Worm (Caenorhabditis elegans): ENCODE results near the gene C04C3.4.
A peak's percentile ranks its signal among the peaks of the same experiment; 100 is the strongest.
"Not testable (repeated sequence)": the region's sequence is repeated elsewhere in the genome, so short reads cannot be mapped to it uniquely, and the experiment has no call there.

C04C3.4 gene

ce11 chrIV:3400941-3401340 lies 6.8 kb downstream of the C04C3.4 start:
- TF ChIP-seq aly-2 (tag; optimal IDR thresholded peaks at IDR 0.05) (no peak), nhr-11 (tag; optimal IDR thresholded peaks at IDR 0.05) (no peak), fos-1 (tag; optimal IDR thresholded peaks at IDR 0.05) (peak; percentile 63), gmeb-1 (tag; optimal IDR thresholded peaks at IDR 0.05) (peak; percentile 21)

- TF ChIP-seq skn-1 (tag; optimal IDR thresholded peaks at IDR 0.05) (no peak), nhr-12 (tag; optimal IDR thresholded peaks at IDR 0.05) (no peak), nhr-23 (tag; optimal IDR thresholded peaks at IDR 0.05) (no peak), mab-5 (tag; optimal IDR thresholded peaks at IDR 0.05) (no peak), unc-55 (GFP tag; optimal IDR thresholded peaks at IDR 0.05) (no peak)
These were observed 21.2 kb downstream of the C04C3.4 start, which contains the start of gene lgc-9 for ce11 chrIV:3415383-3415782. Gene lgc-9 (plus strand): TSS chrIV:3415683.

DNA sequence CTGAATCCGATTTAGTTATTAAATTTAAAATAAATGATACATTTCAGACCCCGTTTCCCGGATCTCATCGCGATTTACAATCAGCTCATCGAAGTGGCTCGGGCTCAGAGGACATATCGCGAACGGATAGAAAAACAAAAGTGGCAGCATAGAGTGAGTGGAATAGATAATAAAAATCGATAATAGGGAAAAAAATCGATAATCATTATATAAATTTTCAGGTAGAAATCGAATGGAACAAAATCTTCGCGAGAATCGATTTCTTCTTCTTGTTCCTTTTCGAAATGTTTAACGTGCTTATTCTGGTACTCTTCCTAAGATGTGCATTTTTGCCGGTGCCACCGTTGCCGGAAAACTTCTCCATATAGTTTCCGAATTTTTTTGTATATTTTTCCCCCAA lies 24.6 kb downstream of the C04C3.4 start:
- TF ChIP-seq Y55F3AM.14 (GFP tag; optimal IDR thresholded peaks at IDR 0.05) (no peak), nhr-21 (tag; optimal IDR thresholded peaks at IDR 0.05) (no peak), skn-1 (tag; optimal IDR thresholded peaks at IDR 0.05) (no peak), ceh-16 (tag; optimal IDR thresholded peaks at IDR 0.05) (no peak), unc-55 (GFP tag; optimal IDR thresholded peaks at IDR 0.05) (no peak), lsy-2 (tag; optimal IDR thresholded peaks at IDR 0.05) (no peak), unc-62 (GFP tag; optimal IDR thresholded peaks at IDR 0.05) (no peak), lin-13 (GFP tag; optimal IDR thresholded peaks at IDR 0.05) (no peak), R02D3.7 (tag; optimal IDR thresholded peaks at IDR 0.05) (no peak), ztf-4 (tag; optimal IDR thresholded peaks at IDR 0.05) (no peak), alr-1 (tag; optimal IDR thresholded peaks at IDR 0.05) (no peak), zag-1 (tag; optimal IDR thresholded peaks at IDR 0.05) (no peak), aly-2 (tag; optimal IDR thresholded peaks at IDR 0.05) (no peak), egl-27 (tag; optimal IDR thresholded peaks at IDR 0.05) (no peak), mbf-1 (tag; optimal IDR thresholded peaks at IDR 0.05) (no peak), nhr-12 (tag; optimal IDR thresholded peaks at IDR 0.05) (no peak), sma-3 (GFP tag; optimal IDR thresholded peaks at IDR 0.05) (no peak)

DNA sequence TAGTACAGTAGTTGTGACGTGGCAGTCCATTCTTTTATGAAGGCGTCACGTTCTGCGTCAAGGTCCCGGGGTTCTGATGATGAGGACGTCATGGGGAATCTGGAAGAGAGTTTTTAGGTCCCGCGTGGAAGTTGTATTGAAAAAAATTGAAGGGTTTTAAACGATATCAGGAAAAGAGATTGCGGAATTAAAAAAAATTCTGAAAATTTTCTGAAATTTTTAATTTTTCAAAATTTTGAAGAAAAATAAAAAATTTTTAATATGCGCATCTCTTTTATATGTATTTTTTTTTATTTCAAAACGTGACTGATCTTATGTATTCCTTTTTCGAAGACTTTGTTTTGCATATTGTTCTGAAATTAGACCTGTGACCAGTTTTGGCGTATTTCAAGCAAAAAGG lies 28.4 kb downstream of the C04C3.4 start, which contains the start of gene C04C3.6:
Gene C04C3.6, minus strand, starts transcription at position 101 of the 400 bp plus-strand sequence.
- TF ChIP-seq F13H6.1 (tag; optimal IDR thresholded peaks at IDR 0.05) (no peak), unc-39 (tag; optimal IDR thresholded peaks at IDR 0.05) (no peak)

DNA sequence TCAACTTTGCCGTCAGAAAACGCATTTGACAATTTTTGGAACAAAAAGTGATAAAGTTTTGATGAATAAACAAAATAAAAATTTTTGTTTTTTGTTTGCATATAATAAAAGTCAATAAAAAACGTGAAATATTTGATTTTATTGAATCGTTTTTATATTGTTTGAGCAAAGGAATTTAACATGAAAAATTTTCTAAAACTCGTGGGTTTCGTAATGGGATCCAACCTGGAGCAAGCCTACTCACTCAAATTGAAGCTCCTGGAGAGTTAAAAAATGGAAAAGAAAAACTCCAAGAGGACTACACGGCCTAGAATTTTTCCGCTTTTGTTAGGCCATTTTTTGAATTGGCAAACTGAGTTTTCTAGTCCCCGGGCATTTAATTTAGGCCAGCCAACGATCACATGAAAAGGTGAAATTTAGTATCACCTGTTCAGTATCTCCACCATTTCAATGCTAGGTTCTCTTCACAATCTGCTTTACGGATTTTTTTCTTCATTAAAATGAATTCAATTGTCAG lies 34.3 kb downstream of the C04C3.4 start, which contains the start of the genes C04C3.9 and srz-60:
Gene C04C3.9, minus strand, starts transcription at position 101 of the 517 bp plus-strand sequence.
Gene srz-60, plus strand, starts transcription at position 467 of the 517 bp plus-strand sequence.
- TF ChIP-seq unc-55 (GFP tag; optimal IDR thresholded peaks at IDR 0.05) (no peak), mdl-1 (tag; optimal IDR thresholded peaks at IDR 0.05) (no peak), nhr-25 (tag; optimal IDR thresholded peaks at IDR 0.05) (no peak), alr-1 (tag; optimal IDR thresholded peaks at IDR 0.05) (no peak), ceh-82 (tag; optimal IDR thresholded peaks at IDR 0.05) (no peak), sma-9 (GFP tag; optimal IDR thresholded peaks at IDR 0.05) (no peak), sma-9 (tag; optimal IDR thresholded peaks at IDR 0.05) (no peak), nhr-21 (tag; optimal IDR thresholded peaks at IDR 0.05) (no peak), ceh-16 (tag; optimal IDR thresholded peaks at IDR 0.05) (no peak), sma-3 (GFP tag; optimal IDR thresholded peaks at IDR 0.05) (no peak), elt-3 (tag; optimal IDR thresholded peaks at IDR 0.05) (no peak), aly-2 (tag; optimal IDR thresholded peaks at IDR 0.05) (no peak), nhr-12 (tag; optimal IDR thresholded peaks at IDR 0.05) (no peak), nhr-23 (tag; optimal IDR thresholded peaks at IDR 0.05) (no peak), mab-5 (tag; optimal IDR thresholded peaks at IDR 0.05) (no peak), nhr-129 (tag; optimal IDR thresholded peaks at IDR 0.05) (no peak), gmeb-1 (tag; optimal IDR thresholded peaks at IDR 0.05) (no peak), peb-1 (tag; optimal IDR thresholded peaks at IDR 0.05) (no peak)

- TF ChIP-seq sem-4, ztf-4, alr-1 (tag; optimal IDR thresholded peaks at IDR 0.05): not testable (repeated sequence)
These were observed 39.2 kb downstream of the C04C3.4 start, which contains the start of gene C04C3.7 for ce11 chrIV:3433387-3433786. Gene C04C3.7 (minus strand): TSS chrIV:3433487.

Data from whole organism, L2 larva.